Worm (Caenorhabditis elegans): ENCODE results near the gene Y39G8B.5.

- TF ChIP-seq unc-62 (GFP tag; optimal IDR thresholded peaks at IDR 0.05) (no peak), ztf-11 (tag; optimal IDR thresholded peaks at IDR 0.05) (no peak), rnt-1 (tag; optimal IDR thresholded peaks at IDR 0.05) (no peak), ama-1 (optimal IDR thresholded peaks at IDR 0.05) (no peak), lin-35 (GFP tag; optimal IDR thresholded peaks at IDR 0.05) (no peak), sox-4 (tag; optimal IDR thresholded peaks at IDR 0.05) (no peak)
These were observed 29.3 kb downstream of the Y39G8B.5 start, which contains the start of gene rpi-1 for ce11 chrII:13962319-13962718.

Measured in whole organism, L1 larva.